Worm (Caenorhabditis elegans) whole organism, L3 larva: ENCODE results near the gene Y61B8B.3.

ENCODE experiments used
- ama-1 ChIP-seq: fragments of 150-350 bp; optimal IDR thresholded peaks from 2 replicates; lab custom pipeline; 2018
- ceh-16 ChIP-seq: sonication (generic microtip); optimal IDR thresholded peaks from 2 replicates; lab custom pipeline; 2017; ENCODE audit warnings: missing biosample characterization, missing genetic modification characterization
- ceh-28 ChIP-seq: fragments of 150-350 bp; optimal IDR thresholded peaks from 2 replicates; lab custom pipeline; 2014; ENCODE audit warnings: missing biosample characterization, missing genetic modification reagents, missing genetic modification characterization
- ceh-82 ChIP-seq: fragments of 150-350 bp; optimal IDR thresholded peaks from 2 replicates; lab custom pipeline; 2014; ENCODE audit warnings: missing biosample characterization, missing genetic modification characterization
- mdl-1 ChIP-seq: fragments of 150-350 bp; optimal IDR thresholded peaks from 2 replicates; lab custom pipeline; 2014; ENCODE audit warnings: missing biosample characterization, missing genetic modification characterization
- nhr-11 ChIP-seq: fragments of 150-350 bp; optimal IDR thresholded peaks from 2 replicates; lab custom pipeline; 2014; ENCODE audit warnings: missing biosample characterization, missing genetic modification characterization
- nhr-237 ChIP-seq: fragments of 150-350 bp; optimal IDR thresholded peaks from 2 replicates; lab custom pipeline; 2014; ENCODE audit warnings: missing biosample characterization, missing genetic modification characterization
- pqm-1 ChIP-seq: fragments of 150-350 bp; optimal IDR thresholded peaks from 2 replicates; lab custom pipeline; 2017; ENCODE audit warnings: missing biosample characterization, missing genetic modification characterization, inconsistent platforms
- snpc-4 ChIP-seq: fragments of 150-350 bp; optimal IDR thresholded peaks from 2 replicates; lab custom pipeline; 2014; ENCODE audit warnings: missing biosample characterization, missing genetic modification characterization
- tbx-2 ChIP-seq: sonication (generic microtip); optimal IDR thresholded peaks from 2 replicates; lab custom pipeline; 2016; ENCODE audit warnings: mild to moderate bottlenecking, missing genetic modification characterization, missing compliant biosample characterization
- unc-62 ChIP-seq: fragments of 150-350 bp; sonication (generic microtip); optimal IDR thresholded peaks from 4 replicates; lab custom pipeline; 2014; ENCODE audit warnings: missing biosample characterization, missing genetic modification reagents, missing genetic modification characterization

DNA sequence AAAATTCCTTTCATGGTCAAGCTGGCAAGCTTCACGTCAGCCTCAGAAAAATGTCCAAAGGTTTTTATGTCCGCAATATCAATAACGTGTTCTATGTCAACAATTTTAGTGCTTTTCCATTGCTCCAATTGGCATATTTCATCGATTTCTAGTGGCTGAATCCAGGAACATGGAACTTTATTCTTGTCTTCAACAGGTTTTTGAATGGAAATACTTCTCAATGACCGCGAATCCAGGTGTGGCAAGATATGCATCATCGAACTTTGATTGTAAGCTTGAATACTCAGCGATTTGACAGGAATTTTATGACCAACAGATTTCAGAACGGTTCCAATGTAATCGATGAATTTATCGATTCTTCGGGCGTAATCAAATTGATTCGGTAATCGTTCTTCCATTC lies 13.6 kb downstream of the Y61B8B.3 start:
- no peak for TF ChIP-seq ceh-28 (tag; lab: Kevin White, UChicago)
- no peak for TF ChIP-seq nhr-11 (tag; lab: Kevin White, UChicago)
- TF ChIP-seq ceh-82: no peak
- no peak for TF ChIP-seq pqm-1 (tag; lab: Kevin White, UChicago)
- TF ChIP-seq unc-62: no peak
- no peak for TF ChIP-seq mdl-1 (tag; lab: Kevin White, UChicago)
- no peak for TF ChIP-seq ceh-16 (tag; lab: Kevin White, UChicago)
- TF ChIP-seq nhr-237 (tag; lab: Kevin White, UChicago): no peak
- no peak for TF ChIP-seq snpc-4 (tag; lab: Kevin White, UChicago)
- no peak for TF ChIP-seq ama-1 (lab: Kevin White, UChicago)
- TF ChIP-seq tbx-2 (tag; lab: Kevin White, UChicago): no peak
